Fruit fly (Drosophila melanogaster) Kc167 (cell line): ENCODE measurements around the gene CG43980.

ENCODE experiments used
- Myc ChIP-seq: fragments of >200 bp; optimal IDR thresholded peaks from 2 replicates; lab custom pipeline; 2017; ENCODE audit warnings: missing external identifiers
- Sin3A ChIP-seq: fragments of >200 bp; optimal IDR thresholded peaks from 2 replicates; lab custom pipeline; 2018; ENCODE audit warnings: missing external identifiers
- h ChIP-seq: fragments of >200 bp; optimal IDR thresholded peaks from 3 replicates; lab custom pipeline; 2018; ENCODE audit warnings: missing external identifiers
- insv ChIP-seq: fragments of >200 bp; optimal IDR thresholded peaks from 3 replicates; lab custom pipeline; 2018; ENCODE audit warnings: missing external identifiers
- psq ChIP-seq: fragments of >200 bp; optimal IDR thresholded peaks from 2 replicates; lab custom pipeline; 2017; ENCODE audit warnings: missing external identifiers
- ttk ChIP-seq: sonication (Bioruptor generic); optimal IDR thresholded peaks from 2 replicates; lab custom pipeline; 2017; ENCODE audit warnings: missing external identifiers

The CG43980 gene

DNA sequence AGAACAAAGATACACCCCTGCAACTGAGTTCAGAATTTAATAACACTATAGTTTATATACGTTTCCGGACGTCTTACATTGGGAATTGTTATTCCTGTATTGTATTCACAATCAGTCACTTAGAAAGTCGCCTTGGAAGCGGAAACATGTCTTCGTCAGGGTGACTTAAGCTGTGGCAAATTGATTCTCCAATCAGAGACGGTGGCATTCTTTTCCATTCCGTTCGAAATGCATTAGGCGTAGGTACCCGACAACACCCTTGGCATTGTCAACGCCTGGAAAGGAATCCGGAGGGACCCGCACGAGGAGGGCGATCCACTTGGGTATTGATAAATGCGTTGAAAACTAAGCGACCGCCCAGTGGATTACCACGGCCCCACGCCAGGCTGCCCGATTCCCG lies 39.2 kb downstream of the CG43980 start, which contains the start of gene Sfp78E:
Sfp78E (minus strand) TSS at position 101 of the 400 bp plus-strand sequence.
- TF ChIP-seq insv (lab: Kevin White, UChicago) (no peak), psq (lab: Kevin White, UChicago) (no peak), Sin3A (no peak), h (lab: Kevin White, UChicago) (no peak), ttk (lab: Kevin White, UChicago) (no peak), Myc (lab: Kevin White, UChicago) (no peak)

DNA sequence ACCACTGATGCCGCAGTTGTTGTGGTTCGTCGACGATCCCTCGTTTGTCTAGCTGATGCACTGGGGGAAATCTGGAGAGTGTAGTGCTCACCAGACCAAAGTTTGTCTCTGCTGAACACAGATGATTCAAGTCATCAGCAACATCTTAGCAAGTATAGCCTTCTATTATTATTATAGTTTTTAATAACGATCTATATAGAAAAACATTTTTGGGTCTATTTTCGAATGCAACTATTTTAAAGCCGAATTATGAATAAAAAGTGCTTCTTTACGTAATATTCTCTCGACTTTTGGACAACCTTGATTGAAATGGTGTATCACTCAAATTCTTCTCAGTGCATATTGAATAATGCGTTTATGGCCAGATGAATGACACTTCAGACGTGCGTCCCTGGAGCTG lies 41.0 kb downstream of the CG43980 start:
- TF ChIP-seq Sin3A: no peak

DNA sequence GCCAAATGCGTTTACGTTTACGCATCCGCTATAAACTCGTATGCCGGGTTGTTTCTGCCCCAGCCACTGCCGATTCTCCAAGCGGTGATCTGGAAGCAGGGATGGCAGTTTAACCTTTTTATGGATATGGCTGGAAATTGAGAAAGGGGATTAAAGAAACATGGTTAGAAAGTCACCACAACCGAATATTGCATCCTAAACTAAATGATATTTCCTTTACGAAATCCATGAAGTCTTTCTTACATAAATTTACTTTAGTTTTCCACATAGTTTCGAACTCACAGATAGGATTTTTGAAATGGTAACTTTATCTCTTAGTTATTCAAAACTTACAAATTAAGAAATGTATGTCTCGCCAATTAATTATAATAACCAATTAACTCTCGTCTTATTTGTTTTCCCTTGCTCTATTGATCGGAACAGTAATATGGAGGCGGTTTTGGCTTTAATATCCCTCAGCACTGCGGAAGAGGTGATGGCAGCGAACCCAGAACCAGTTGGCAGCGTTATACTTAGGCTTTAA lies 43.9 kb downstream of the CG43980 start:
- TF ChIP-seq h (lab: Kevin White, UChicago) (no peak), insv (lab: Kevin White, UChicago) (no peak), Sin3A (no peak), Myc (lab: Kevin White, UChicago) (no peak), psq (lab: Kevin White, UChicago) (no peak), ttk (lab: Kevin White, UChicago) (no peak)

DNA sequence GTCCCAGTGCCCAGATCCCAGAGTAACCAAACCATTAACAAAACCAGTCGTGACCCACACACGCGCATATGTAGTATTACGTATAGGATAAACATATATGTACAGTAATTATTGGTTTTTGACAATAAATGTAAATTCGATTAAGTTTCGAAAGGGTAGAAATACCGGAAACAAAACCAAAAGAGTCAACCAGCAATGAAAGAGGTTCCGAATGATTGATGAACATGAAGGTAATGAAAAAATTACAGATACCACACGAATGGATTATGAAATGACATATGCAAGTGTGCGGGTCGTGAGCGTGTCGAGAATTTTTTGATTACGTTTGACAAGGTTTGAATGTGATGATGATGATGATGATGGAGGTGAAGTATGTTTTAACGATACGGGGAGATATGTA lies 49.9 kb downstream of the CG43980 start:
- TF ChIP-seq Myc (lab: Kevin White, UChicago): no peak
- no peak for TF ChIP-seq psq (lab: Kevin White, UChicago)
- no peak for TF ChIP-seq Sin3A
- TF ChIP-seq ttk (lab: Kevin White, UChicago): no peak
- no peak for TF ChIP-seq insv (lab: Kevin White, UChicago)
- no peak for TF ChIP-seq h (lab: Kevin White, UChicago)

DNA sequence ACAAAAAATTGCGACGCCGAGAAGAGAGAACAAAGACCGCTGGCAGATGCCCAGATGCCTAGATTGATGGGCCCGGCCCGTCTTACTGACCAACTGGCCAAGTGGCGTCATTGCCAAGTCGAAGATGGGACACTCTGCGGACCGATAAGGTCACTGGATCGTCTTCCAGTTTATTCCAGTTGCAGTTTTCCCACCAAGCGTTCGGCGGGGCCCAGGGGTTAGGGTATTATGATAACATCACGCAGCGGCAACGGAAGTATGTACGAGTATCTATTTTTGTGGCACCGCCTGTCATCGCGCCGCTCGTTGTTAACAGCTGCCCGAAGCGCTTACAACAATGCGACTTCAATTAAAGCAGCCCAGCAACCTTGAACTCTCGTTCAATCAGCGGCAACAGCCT lies 55.3 kb downstream of the CG43980 start:
- TF ChIP-seq h (lab: Kevin White, UChicago) (no peak), psq (lab: Kevin White, UChicago) (no peak), ttk (lab: Kevin White, UChicago) (no peak), Sin3A (no peak), Myc (lab: Kevin White, UChicago) (no peak), insv (lab: Kevin White, UChicago) (no peak)

DNA sequence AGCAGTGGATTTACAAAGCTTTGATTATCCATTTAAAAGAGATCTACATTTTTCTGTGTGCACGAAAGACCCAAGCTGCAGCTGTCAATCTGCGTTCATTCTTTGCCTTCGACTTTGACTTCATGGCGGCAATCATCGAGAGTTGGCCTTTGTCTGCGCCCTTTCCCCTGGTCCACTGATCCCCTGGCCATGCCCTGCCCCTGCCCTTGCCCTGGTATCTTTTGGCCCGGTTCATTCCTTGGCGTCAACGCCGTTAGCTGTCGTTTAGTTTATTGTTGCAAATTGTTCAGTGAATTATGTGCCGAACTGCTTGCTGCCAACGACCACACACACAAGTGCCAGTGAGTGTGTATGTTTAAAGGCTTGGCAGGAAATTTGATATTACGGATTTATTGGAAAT lies 56.2 kb downstream of the CG43980 start:
- TF ChIP-seq insv (lab: Kevin White, UChicago) (no peak), psq (lab: Kevin White, UChicago) (no peak), Myc (lab: Kevin White, UChicago) (no peak), ttk (lab: Kevin White, UChicago) (no peak), Sin3A (no peak), h (lab: Kevin White, UChicago) (no peak)

DNA sequence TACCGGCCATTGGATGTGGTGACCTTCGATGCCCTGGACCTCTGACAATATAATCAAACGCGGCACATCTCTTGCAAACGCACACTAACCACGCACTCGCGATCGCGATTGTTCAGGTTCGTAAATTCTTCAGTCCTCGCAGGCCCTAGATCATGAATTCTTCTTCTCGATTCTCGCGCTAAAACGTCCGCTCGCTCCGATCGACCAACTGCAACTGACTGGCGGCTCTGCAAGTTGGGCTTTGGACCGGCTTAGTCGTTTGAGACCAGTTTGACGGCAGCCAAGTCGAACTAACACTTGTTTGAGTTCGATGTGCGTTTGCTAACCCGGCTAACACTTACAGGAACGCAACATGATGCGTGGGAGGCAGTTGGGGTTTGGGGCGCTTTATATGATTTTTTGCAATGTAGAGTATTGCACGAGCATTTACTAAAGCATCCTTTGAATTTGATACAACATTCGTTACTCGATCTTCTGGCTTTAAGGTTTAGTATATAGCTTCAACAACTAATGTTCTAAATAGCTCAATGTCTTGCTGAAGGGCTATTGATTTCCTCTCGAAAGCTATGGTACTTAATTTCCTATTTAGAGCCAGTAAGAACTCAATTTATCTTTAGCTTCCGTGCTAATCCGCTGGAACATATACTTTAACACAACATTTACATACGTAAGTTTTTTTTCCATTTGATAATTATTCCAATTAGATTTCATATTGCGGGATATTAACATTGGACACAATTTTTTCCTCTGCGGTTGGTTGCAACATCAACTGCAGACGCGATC lies 61.6 kb downstream of the CG43980 start, which contains the start of gene CG32447:
CG32447 (minus strand) TSS at position 222 of the 783 bp plus-strand sequence.
- no peak for TF ChIP-seq h (lab: Kevin White, UChicago)
- TF ChIP-seq Sin3A: no peak
- no peak for TF ChIP-seq Myc (lab: Kevin White, UChicago)
- no peak for TF ChIP-seq insv (lab: Kevin White, UChicago)

DNA sequence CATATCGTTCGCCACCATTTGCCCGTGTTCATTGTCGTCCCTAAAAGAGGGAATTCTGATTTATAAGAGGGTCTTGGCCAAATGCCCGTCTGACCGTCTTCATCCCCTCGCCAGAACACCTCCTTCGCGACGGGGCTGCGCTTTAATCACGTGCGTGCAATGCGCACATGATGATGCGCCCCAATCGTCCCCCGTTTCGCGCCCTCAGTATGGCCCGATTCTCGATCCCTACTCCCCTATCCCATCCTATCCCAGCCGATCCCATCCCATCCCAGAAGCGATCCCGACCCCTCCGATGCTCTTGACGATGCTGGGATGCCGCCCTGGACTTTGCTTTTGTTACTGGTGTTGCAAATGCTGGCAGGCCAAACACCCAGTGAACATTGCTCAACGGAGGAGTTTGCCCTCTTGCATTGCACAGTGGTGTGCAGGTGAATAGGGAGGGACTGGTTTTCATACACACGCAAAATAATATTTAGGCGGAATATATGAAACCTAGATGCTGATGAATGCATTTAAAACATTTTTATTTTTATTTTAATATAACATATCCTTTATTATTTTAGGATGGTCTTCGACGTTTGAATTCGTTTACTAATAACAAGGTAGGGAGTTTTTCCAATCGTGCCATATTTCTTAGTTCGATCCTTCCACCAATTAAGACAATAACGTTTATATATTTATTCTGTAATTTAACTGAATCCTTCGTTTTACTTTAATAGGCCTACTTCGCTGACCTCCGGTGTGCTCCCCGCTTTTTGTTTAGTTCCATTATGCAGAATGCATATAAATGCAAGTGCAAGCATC lies 65.2 kb downstream of the CG43980 start:
- TF ChIP-seq ttk (lab: Kevin White, UChicago): no peak
- no peak for TF ChIP-seq insv (lab: Kevin White, UChicago)
- no peak for TF ChIP-seq Myc (lab: Kevin White, UChicago)
